Fruit fly (Drosophila melanogaster) whole organism, embryonic: ENCODE data around the gene svr.

ENCODE experiments used
- Abd-B ChIP-seq: fragments of 200-800 bp; sonication (Bioruptor generic); optimal IDR thresholded peaks from 2 replicates; lab custom pipeline; 2018; ENCODE audit warnings: missing biosample characterization, mild to moderate bottlenecking, missing genetic modification characterization, moderate library complexity
- Atf6 ChIP-seq: fragments of 200-800 bp; sonication (Bioruptor generic); IDR thresholded peaks from 2 replicates; pipeline ENCODE4 v1.3.6; 2022; ENCODE audit warnings: missing biosample characterization, missing genetic modification characterization
- CG10209 ChIP-seq: fragments of 200-800 bp; sonication (Bioruptor generic); optimal IDR thresholded peaks from 3 replicates; lab custom pipeline; 2017; ENCODE audit warnings: missing biosample characterization, mild to moderate bottlenecking, missing genetic modification characterization, missing genetic modification reagents
- CG11093 ChIP-seq: fragments of 200-800 bp; sonication (Bioruptor generic); IDR thresholded peaks from 3 replicates; pipeline ENCODE4 v1.3.6; 2022; ENCODE audit warnings: missing biosample characterization, missing genetic modification characterization
- CG11723 ChIP-seq: fragments of 200-800 bp; sonication (Bioruptor generic); optimal IDR thresholded peaks from 2 replicates; lab custom pipeline; 2017; ENCODE audit warnings: missing biosample characterization, mild to moderate bottlenecking, missing genetic modification characterization
- CG13296 ChIP-seq: fragments of 200-800 bp; sonication (Bioruptor generic); optimal IDR thresholded peaks from 3 replicates; lab custom pipeline; 2018; ENCODE audit warnings: missing biosample characterization, mild to moderate bottlenecking, missing genetic modification characterization
- CG15011 ChIP-seq: fragments of 200-800 bp; sonication (Bioruptor generic); optimal IDR thresholded peaks from 3 replicates; lab custom pipeline; 2018; ENCODE audit warnings: missing biosample characterization, mild to moderate bottlenecking, missing genetic modification characterization
- CG15269 ChIP-seq: fragments of 200-800 bp; sonication (Bioruptor generic); optimal IDR thresholded peaks from 2 replicates; lab custom pipeline; 2018; ENCODE audit warnings: missing biosample characterization, mild to moderate bottlenecking, missing genetic modification characterization, moderate library complexity
- CG1602 ChIP-seq: fragments of 200-800 bp; sonication (Bioruptor generic); optimal IDR thresholded peaks from 3 replicates; lab custom pipeline; 2016; ENCODE audit warnings: missing biosample characterization, missing genetic modification characterization
- CG1603 ChIP-seq: fragments of 200-800 bp; sonication (Bioruptor generic); optimal IDR thresholded peaks from 2 replicates; lab custom pipeline; 2019; ENCODE audit warnings: missing biosample characterization, mild to moderate bottlenecking, missing genetic modification characterization, moderate library complexity
- CG2678 ChIP-seq: fragments of 200-800 bp; sonication (Bioruptor generic); optimal IDR thresholded peaks from 3 replicates; lab custom pipeline; 2019; ENCODE audit warnings: missing biosample characterization, mild to moderate bottlenecking, missing genetic modification characterization, moderate library complexity
- CG32772 ChIP-seq: fragments of 200-800 bp; sonication (Bioruptor generic); IDR thresholded peaks from 2 replicates; pipeline ENCODE4 v1.3.6; 2022; ENCODE audit warnings: missing biosample characterization, missing genetic modification characterization
- CG34422 ChIP-seq: fragments of 200-800 bp; sonication (Bioruptor generic); IDR thresholded peaks from 3 replicates; pipeline ENCODE4 v1.3.6; 2022; ENCODE audit warnings: missing biosample characterization, missing genetic modification characterization
- CG4707 ChIP-seq: fragments of 200-800 bp; sonication (Bioruptor generic); optimal IDR thresholded peaks from 2 replicates; lab custom pipeline; 2018; ENCODE audit warnings: missing biosample characterization, mild to moderate bottlenecking, missing genetic modification characterization, moderate library complexity
- CG6765 ChIP-seq: fragments of 200-800 bp; sonication (Bioruptor generic); optimal IDR thresholded peaks from 3 replicates; lab custom pipeline; 2017; ENCODE audit warnings: missing biosample characterization, mild to moderate bottlenecking, missing genetic modification characterization
- CG6813 ChIP-seq: fragments of 200-800 bp; sonication (Bioruptor generic); optimal IDR thresholded peaks from 2 replicates; lab custom pipeline; 2017; ENCODE audit warnings: missing biosample characterization, missing genetic modification characterization, mild to moderate bottlenecking, moderate library complexity, missing genetic modification reagents
- CrebB ChIP-seq: fragments of 200-800 bp; sonication (Bioruptor generic); optimal IDR thresholded peaks from 3 replicates; lab custom pipeline; 2018; ENCODE audit warnings: missing biosample characterization, mild to moderate bottlenecking, missing genetic modification characterization
- Dll ChIP-seq: fragments of 200-800 bp; sonication (Bioruptor generic); IDR thresholded peaks from 4 replicates; pipeline ENCODE4 v1.3.6; 2022; ENCODE audit warnings: missing biosample characterization, missing genetic modification characterization; ENCODE audit not compliant: partially characterized antibody
- Dref ChIP-seq: fragments of 200-800 bp; sonication (Bioruptor generic); IDR thresholded peaks from 2 replicates; pipeline ENCODE4 v1.3.6; 2022; ENCODE audit warnings: missing biosample characterization, missing genetic modification characterization
- Ets65A ChIP-seq: fragments of 200-800 bp; sonication (Bioruptor generic); peaks from one replicate; lab custom pipeline; 2016; ENCODE audit warnings: missing biosample characterization, missing genetic modification characterization
- HHEX ChIP-seq: fragments of 200-800 bp; sonication (Bioruptor generic); optimal IDR thresholded peaks from 3 replicates; lab custom pipeline; 2017; ENCODE audit warnings: missing biosample characterization, mild to moderate bottlenecking, missing genetic modification characterization, missing genetic modification reagents
- Hsf ChIP-seq: fragments of 200-800 bp; sonication (Bioruptor generic); optimal IDR thresholded peaks from 3 replicates; lab custom pipeline; 2016; ENCODE audit warnings: missing biosample characterization, missing genetic modification characterization
- Med ChIP-seq: fragments of 200-800 bp; sonication (Bioruptor generic); peaks from one replicate; lab custom pipeline; 2016; ENCODE audit warnings: missing biosample characterization, missing genetic modification characterization, mild to moderate bottlenecking, inconsistent platforms, moderate library complexity
- PHDP ChIP-seq: fragments of 200-800 bp; sonication (Bioruptor generic); optimal IDR thresholded peaks from 3 replicates; lab custom pipeline; 2018; ENCODE audit warnings: missing biosample characterization, mild to moderate bottlenecking, missing genetic modification characterization, moderate library complexity
- Taf1 ChIP-seq: fragments of 200-800 bp; sonication (Bioruptor generic); IDR thresholded peaks from 2 replicates; pipeline ENCODE4 v1.3.6; 2022; ENCODE audit warnings: missing biosample characterization, missing genetic modification characterization
- Vsx1 ChIP-seq: fragments of 200-800 bp; sonication (Bioruptor generic); optimal IDR thresholded peaks from 2 replicates; lab custom pipeline; 2017; ENCODE audit warnings: missing biosample characterization, mild to moderate bottlenecking, missing genetic modification characterization, missing genetic modification reagents
- abd-A ChIP-seq: fragments of 200-800 bp; sonication (Bioruptor generic); optimal IDR thresholded peaks from 3 replicates; lab custom pipeline; 2019; ENCODE audit warnings: missing biosample characterization, mild to moderate bottlenecking, missing genetic modification characterization, moderate library complexity
- ac ChIP-seq: fragments of 200-800 bp; sonication (Bioruptor generic); optimal IDR thresholded peaks from 3 replicates; lab custom pipeline; 2017; ENCODE audit warnings: missing biosample characterization, mild to moderate bottlenecking, missing genetic modification characterization
- bsh ChIP-seq, 2 experiments: fragments of 200-800 bp; sonication (Bioruptor generic); optimal IDR thresholded peaks; 2 replicates each; lab custom pipeline; 2017 to 2018; ENCODE audit warnings: mild to moderate bottlenecking in 2 of 2, missing biosample characterization in 2 of 2, missing genetic modification characterization in 2 of 2, moderate library complexity in 1 of 2
- cas ChIP-seq: fragments of 200-800 bp; sonication (Bioruptor generic); IDR thresholded peaks from 2 replicates; pipeline ENCODE4 v1.3.6; 2022; ENCODE audit warnings: missing biosample characterization, missing genetic modification characterization
- eve ChIP-seq, 2 experiments: fragments of >200 bp; optimal IDR thresholded peaks; 2 replicates each; lab custom pipeline; 2017; ENCODE audit warnings: missing biosample characterization in 2 of 2, missing genetic modification characterization in 2 of 2
- ewg ChIP-seq: fragments of 200-800 bp; sonication (Bioruptor generic); optimal IDR thresholded peaks from 3 replicates; lab custom pipeline; 2017; ENCODE audit warnings: mild to moderate bottlenecking, missing biosample characterization, missing genetic modification reagents, missing genetic modification characterization
- gem ChIP-seq: fragments of 200-800 bp; sonication (Bioruptor generic); optimal IDR thresholded peaks from 2 replicates; lab custom pipeline; 2019; ENCODE audit warnings: missing biosample characterization, mild to moderate bottlenecking, missing genetic modification characterization, moderate library complexity
- grau ChIP-seq: fragments of 200-800 bp; optimal IDR thresholded peaks from 3 replicates; lab custom pipeline; 2019; ENCODE audit warnings: missing biosample characterization, mild to moderate bottlenecking, missing genetic modification characterization, moderate library complexity
- jumu ChIP-seq: fragments of 200-800 bp; sonication (Bioruptor generic); optimal IDR thresholded peaks from 3 replicates; lab custom pipeline; 2016; ENCODE audit warnings: missing biosample characterization, missing genetic modification characterization
- kni ChIP-seq: fragments of 200-800 bp; sonication (Bioruptor generic); optimal IDR thresholded peaks from 3 replicates; lab custom pipeline; 2017; ENCODE audit warnings: mild to moderate bottlenecking, missing biosample characterization, missing genetic modification reagents, missing genetic modification characterization
- lab ChIP-seq: fragments of 200-800 bp; sonication (Bioruptor generic); optimal IDR thresholded peaks from 3 replicates; lab custom pipeline; 2017; ENCODE audit warnings: missing biosample characterization, missing genetic modification characterization, mild to moderate bottlenecking, moderate library complexity, missing genetic modification reagents
- lmd ChIP-seq: fragments of 200-800 bp; sonication (Bioruptor generic); IDR thresholded peaks from 2 replicates; pipeline ENCODE4 v1.3.6; 2022; ENCODE audit warnings: missing biosample characterization, missing genetic modification characterization
- mirr ChIP-seq: fragments of 200-800 bp; sonication (Bioruptor generic); optimal IDR thresholded peaks from 3 replicates; lab custom pipeline; 2018; ENCODE audit warnings: missing biosample characterization, mild to moderate bottlenecking, missing genetic modification characterization
- nerfin-1 ChIP-seq: fragments of 200-800 bp; sonication (Bioruptor generic); optimal IDR thresholded peaks from 3 replicates; lab custom pipeline; 2019; ENCODE audit warnings: missing biosample characterization, mild to moderate bottlenecking, missing genetic modification characterization, moderate library complexity
- pnt ChIP-seq: fragments of 200-800 bp; sonication (Bioruptor generic); optimal IDR thresholded peaks from 3 replicates; lab custom pipeline; 2016; ENCODE audit warnings: missing biosample characterization, missing genetic modification characterization
- rib ChIP-seq: fragments of 200-800 bp; sonication (Bioruptor generic); IDR thresholded peaks from 2 replicates; pipeline ENCODE4 v1.3.6; 2022; ENCODE audit warnings: missing biosample characterization, missing genetic modification characterization
- run ChIP-seq: fragments of 200-800 bp; sonication (Bioruptor generic); optimal IDR thresholded peaks from 3 replicates; lab custom pipeline; 2018; ENCODE audit warnings: missing biosample characterization, mild to moderate bottlenecking, missing genetic modification characterization
- salm ChIP-seq: fragments of 200-800 bp; sonication (Bioruptor generic); optimal IDR thresholded peaks from 2 replicates; lab custom pipeline; 2018; ENCODE audit warnings: missing biosample characterization, mild to moderate bottlenecking, missing genetic modification characterization
- schlank ChIP-seq: fragments of 200-800 bp; sonication (Bioruptor generic); optimal IDR thresholded peaks from 2 replicates; lab custom pipeline; 2018; ENCODE audit warnings: missing biosample characterization, mild to moderate bottlenecking, missing genetic modification characterization
- sens ChIP-seq: fragments of 200-800 bp; sonication (Bioruptor generic); peaks from one replicate; lab custom pipeline; 2016; ENCODE audit warnings: missing biosample characterization, missing genetic modification characterization
- sob ChIP-seq: fragments of 200-800 bp; sonication (Bioruptor generic); IDR thresholded peaks from 2 replicates; pipeline ENCODE4 v1.3.6; 2022; ENCODE audit warnings: missing biosample characterization, missing genetic modification characterization
- z ChIP-seq: fragments of 200-800 bp; sonication (Bioruptor generic); IDR thresholded peaks from 3 replicates; pipeline ENCODE4 v1.3.6; 2022; ENCODE audit warnings: missing biosample characterization, missing genetic modification characterization

svr gene

dm6 chrX:515676-516075, 19.4 kb downstream of the svr start (continued):
- peak; percentile 22; the same call in 1 of the 2 replicates for TF ChIP-seq Atf6 (GFP tag; lab: Robert Waterston, UW)
- peak in 1 of 2 experiments; percentile 35 for TF ChIP-seq bsh (GFP tag; optimal IDR thresholded peaks at IDR 0.05; lab: Kevin White, UChicago)
- TF ChIP-seq CG34422, result no peak
- no peak for TF ChIP-seq eve (GFP tag; optimal IDR thresholded peaks at IDR 0.05; lab: Kevin White, UChicago)
- peak; percentile 48 for TF ChIP-seq CG2678
- TF ChIP-seq gem (tag; lab: Kevin White, UChicago), result peak; percentile 36
- peak; percentile 21 for TF ChIP-seq mirr (GFP tag; lab: Kevin White, UChicago)
- TF ChIP-seq Taf1 (GFP tag; lab: Robert Waterston, UW), result no peak
- TF ChIP-seq lab (GFP tag; lab: Kevin White, UChicago), result peak; percentile 78
- no peak for TF ChIP-seq Abd-B (GFP tag; lab: Kevin White, UChicago)
- peak; percentile 13 for TF ChIP-seq grau (tag; lab: Kevin White, UChicago)
- no peak for TF ChIP-seq jumu (GFP tag; lab: Kevin White, UChicago)
- peak; percentile 21; the same call in 1 of the 2 replicates for TF ChIP-seq sob (GFP tag; lab: Robert Waterston, UW)
- no peak for TF ChIP-seq rib (GFP tag; lab: Robert Waterston, UW)
- TF ChIP-seq PHDP (tag; lab: Kevin White, UChicago), result peak; percentile 66
- TF ChIP-seq schlank, result peak; percentile 18
- TF ChIP-seq CG15269 (tag; lab: Kevin White, UChicago), result peak; percentile 34
- TF ChIP-seq CG1603 (tag; lab: Kevin White, UChicago), result peak; percentile 21
- peak; percentile 40 for TF ChIP-seq CG15011 (GFP tag; lab: Kevin White, UChicago)
- peak; percentile 69 for TF ChIP-seq CG6813
- peak; percentile 16 for TF ChIP-seq CG10209 (GFP tag; lab: Kevin White, UChicago)
- TF ChIP-seq sens (GFP tag; lab: Kevin White, UChicago), result peak; percentile 71
- no peak for TF ChIP-seq z (GFP tag; lab: Robert Waterston, UW)
- TF ChIP-seq Vsx1 (GFP tag; lab: Kevin White, UChicago), result peak; percentile 29
- peak; percentile 32 for TF ChIP-seq CG6765 (GFP tag; lab: Kevin White, UChicago)
- TF ChIP-seq HHEX (GFP tag; lab: Kevin White, UChicago), result peak; percentile 57

dm6 chrX:518858-519257, 22.6 kb downstream of the svr start:
- TF ChIP-seq CrebB, result no peak
- TF ChIP-seq ac (GFP tag; lab: Kevin White, UChicago), result peak; percentile 55
- TF ChIP-seq cas (GFP tag; lab: Robert Waterston, UW), result 0 out of 2 replicates have a peak, but pooled peaks have one; percentile 17
- peak; percentile 77 for TF ChIP-seq Ets65A (GFP tag; lab: Kevin White, UChicago)
- no peak for TF ChIP-seq CG1602 (GFP tag; lab: Kevin White, UChicago)
- TF ChIP-seq, all 482 proteins: peak for 3

- TF ChIP-seq Hsf (GFP tag; lab: Kevin White, UChicago) (no peak), kni (GFP tag; lab: Kevin White, UChicago) (peak; percentile 71), abd-A (tag; lab: Kevin White, UChicago) (peak; percentile 97), Dll (GFP tag; lab: Robert Waterston, UW) (no peak), CG4707 (GFP tag; lab: Kevin White, UChicago) (no peak), CG11093 (no peak), run (no peak), CG32772 (no peak), nerfin-1 (tag; lab: Kevin White, UChicago) (peak; percentile 89), salm (tag; lab: Kevin White, UChicago) (no peak), Dref (GFP tag; lab: Robert Waterston, UW) (no peak), ewg (GFP tag; lab: Kevin White, UChicago) (peak; percentile 41), CG13296 (no peak), Med (GFP tag; lab: Kevin White, UChicago) (peak; percentile 43), CG11723 (GFP tag; lab: Kevin White, UChicago) (no peak), lmd (no peak), pnt (no peak)
These were observed 24.1 kb downstream of the svr start for dm6 chrX:520215-520861.
